Fruit fly (Drosophila melanogaster) S2 (cell line): ENCODE results near the gene CG16798.

Experiments used
- CG8478 ChIP-seq: fragments of >200 bp; optimal IDR thresholded peaks from 2 replicates; lab custom pipeline; 2018
- CTCF ChIP-seq, 2 experiments: fragments of >200 bp; optimal IDR thresholded peaks; 2 replicates each; lab custom pipeline; 2018

- TF ChIP-seq CTCF (optimal IDR thresholded peaks at IDR 0.05; lab: Kevin White, UChicago) = no peak
- TF ChIP-seq CG8478 = no peak
Observed at dm6 chr2L:20341211-20341998, 40.8 kb downstream of the CG16798 start.
